Worm (Caenorhabditis elegans) whole organism, L4 larva: ENCODE results near the gene C50B6.1.

Experiments used
- F26F4.8 ChIP-seq: fragments of 200-800 bp; sonication (Bioruptor generic); conservative IDR thresholded peaks from 2 replicates; pipeline ENCODE4 v1.3.6; 2022; ENCODE audit warnings: missing genetic modification characterization, missing compliant biosample characterization
- ZK546.5 ChIP-seq, 2 experiments: sonication (generic microtip); optimal IDR thresholded peaks; 2 replicates each; lab custom pipeline; 2017; ENCODE audit warnings: missing biosample characterization in 2 of 2, missing genetic modification characterization in 2 of 2
- ceh-82 ChIP-seq: sonication (generic microtip); optimal IDR thresholded peaks from 2 replicates; lab custom pipeline; 2017; ENCODE audit warnings: missing biosample characterization, missing genetic modification characterization
- nhr-11 ChIP-seq: fragments of 150-350 bp; optimal IDR thresholded peaks from 2 replicates; lab custom pipeline; 2014; ENCODE audit warnings: missing biosample characterization, missing genetic modification characterization

- TF ChIP-seq ZK546.5 (tag; optimal IDR thresholded peaks at IDR 0.05; lab: Kevin White, UChicago) (no peak), ceh-82 (no peak), F26F4.8 (GFP tag; lab: Robert Waterston, UW) (no peak), nhr-11 (no peak)
Measured at ce11 chrV:13351773-13352172, 43.1 kb downstream of the C50B6.1 start.
